Worm (Caenorhabditis elegans) whole organism, L2 larva: ENCODE data around the gene plpr-1.

ENCODE experiments used
- aly-2 ChIP-seq: fragments of 150-350 bp; optimal IDR thresholded peaks from 2 replicates; lab custom pipeline; 2014; ENCODE audit warnings: missing biosample characterization, missing genetic modification characterization
- crh-2 ChIP-seq: sonication (generic microtip); optimal IDR thresholded peaks from 2 replicates; lab custom pipeline; 2017; ENCODE audit warnings: missing biosample characterization, missing genetic modification characterization
- egl-27 ChIP-seq: sonication (generic microtip); optimal IDR thresholded peaks from 3 replicates; lab custom pipeline; 2017; ENCODE audit warnings: missing biosample characterization, missing genetic modification reagents, missing genetic modification characterization
- fos-1 ChIP-seq: fragments of 150-350 bp; optimal IDR thresholded peaks from 2 replicates; lab custom pipeline; 2014; ENCODE audit warnings: missing biosample characterization, missing genetic modification characterization
- nhr-12 ChIP-seq: fragments of 150-350 bp; optimal IDR thresholded peaks from 2 replicates; lab custom pipeline; 2014; ENCODE audit warnings: missing biosample characterization, missing genetic modification characterization
- snpc-4 ChIP-seq: fragments of 150-350 bp; optimal IDR thresholded peaks from 2 replicates; lab custom pipeline; 2014; ENCODE audit warnings: missing biosample characterization, missing genetic modification characterization

DNA sequence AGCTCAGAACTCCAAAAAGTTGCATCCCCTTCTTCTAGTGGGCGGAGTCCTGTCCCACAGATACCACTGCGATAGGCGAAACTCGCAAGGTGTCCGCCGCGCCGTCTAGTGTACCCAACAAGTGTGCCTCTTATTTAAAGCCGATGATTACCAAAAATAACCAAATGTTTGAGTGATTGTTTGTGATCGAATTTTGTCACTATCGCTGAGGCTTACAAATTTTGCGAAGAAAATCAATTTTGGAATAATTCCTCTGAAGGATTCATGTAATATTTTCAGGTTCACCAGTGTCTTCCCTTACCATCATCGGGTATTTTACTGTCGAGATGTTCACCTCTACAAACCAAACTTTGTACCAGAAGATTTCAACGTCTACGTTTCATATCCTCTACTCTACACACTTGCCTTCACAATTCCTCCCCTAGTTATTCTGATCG, 2.0 kb downstream of the plpr-1 start:
- peak; percentile 73 for TF ChIP-seq crh-2 (tag; lab: Kevin White, UChicago)
- no peak for TF ChIP-seq aly-2
- TF ChIP-seq egl-27 (tag; lab: Kevin White, UChicago): peak; percentile 70
- peak; percentile 99 for TF ChIP-seq snpc-4 (tag; lab: Kevin White, UChicago)
- no peak for TF ChIP-seq nhr-12 (tag; lab: Kevin White, UChicago)
- peak; percentile 86 for TF ChIP-seq fos-1 (tag; lab: Kevin White, UChicago)
